Worm (Caenorhabditis elegans) whole organism, late embryonic: ENCODE data around the gene daf-18.

Experiments
- ama-1 ChIP-seq: fragments of 150-350 bp; optimal IDR thresholded peaks from 2 replicates; lab custom pipeline; 2014
- ceh-18 ChIP-seq: sonication (generic microtip); optimal IDR thresholded peaks from 2 replicates; lab custom pipeline; 2016; ENCODE audit warnings: missing genetic modification characterization, missing compliant biosample characterization
- ceh-45 ChIP-seq: fragments of 200-800 bp; sonication (Bioruptor generic); IDR thresholded peaks from 2 replicates; pipeline ENCODE4 v1.3.6; 2022; ENCODE audit warnings: missing genetic modification reagents, missing genetic modification characterization, missing compliant biosample characterization
- fkh-10 ChIP-seq: fragments of 150-350 bp; optimal IDR thresholded peaks from 2 replicates; lab custom pipeline; 2014; ENCODE audit warnings: missing biosample characterization, missing genetic modification reagents, missing genetic modification characterization
- fkh-6 ChIP-seq: sonication (generic microtip); optimal IDR thresholded peaks from 2 replicates; lab custom pipeline; 2016; ENCODE audit warnings: missing genetic modification characterization, missing compliant biosample characterization
- hlh-30 ChIP-seq: sonication (generic microtip); optimal IDR thresholded peaks from 2 replicates; lab custom pipeline; 2017; ENCODE audit warnings: antibody characterized with exemption, missing genetic modification characterization, missing compliant biosample characterization; ENCODE audit not compliant: insufficient read depth
- nfya-1 ChIP-seq: sonication (generic microtip); optimal IDR thresholded peaks from 2 replicates; lab custom pipeline; 2017; ENCODE audit warnings: missing genetic modification characterization, mild to moderate bottlenecking, missing compliant biosample characterization, antibody characterized with exemption, moderate library complexity
- pax-1 ChIP-seq: fragments of 150-350 bp; optimal IDR thresholded peaks from 2 replicates; lab custom pipeline; 2014; ENCODE audit warnings: missing biosample characterization, missing genetic modification characterization
- pha-4 ChIP-seq: fragments of 150-350 bp; optimal IDR thresholded peaks from 2 replicates; lab custom pipeline; 2018; ENCODE audit warnings: missing biosample characterization, missing genetic modification reagents, missing genetic modification characterization
- pqm-1 ChIP-seq: sonication (generic microtip); optimal IDR thresholded peaks from 2 replicates; lab custom pipeline; 2016; ENCODE audit warnings: missing genetic modification characterization, missing compliant biosample characterization
- rnt-1 ChIP-seq: sonication (generic microtip); optimal IDR thresholded peaks from 2 replicates; lab custom pipeline; 2016; ENCODE audit warnings: missing genetic modification characterization, missing compliant biosample characterization
- ttx-3 ChIP-seq: sonication (generic microtip); optimal IDR thresholded peaks from 2 replicates; lab custom pipeline; 2016; ENCODE audit warnings: missing genetic modification reagents, missing genetic modification characterization, missing compliant biosample characterization
- unc-3 ChIP-seq, 2 experiments: fragments of 200-800 bp in 1 of 2; sonication (Bioruptor generic) in 1 of 2; sonication (generic microtip) in 1 of 2; conservative IDR thresholded peaks in 1 of 2; optimal IDR thresholded peaks in 1 of 2; 2 replicates each; pipeline versions ENCODE4 v1.3.6 to Lab custom; 2016 to 2022; ENCODE audit warnings: missing compliant biosample characterization in 2 of 2, missing genetic modification characterization in 2 of 2, missing genetic modification reagents in 1 of 2

DNA sequence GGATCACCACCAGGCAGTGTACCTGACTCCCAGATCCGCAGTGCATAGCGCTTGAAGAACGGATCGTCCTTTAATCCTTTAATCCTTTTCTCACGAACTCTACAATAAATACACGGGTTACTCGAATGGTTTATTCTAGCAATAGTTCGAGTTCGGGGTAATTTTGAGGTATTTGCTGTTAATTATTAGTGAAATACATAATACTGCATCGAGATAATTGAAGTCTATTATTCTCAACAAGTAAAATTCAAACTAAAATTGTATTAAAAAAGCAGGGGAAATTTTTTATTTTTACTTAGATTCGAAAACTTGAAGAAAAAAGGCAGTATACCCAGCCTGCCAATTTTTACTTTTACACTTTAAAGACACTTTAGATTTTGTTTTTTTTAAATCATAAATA is 15.0 kb downstream of the daf-18 start, which contains the start of gene kgb-1:
- TF ChIP-seq nfya-1 (tag; lab: Kevin White, UChicago): no peak
- no peak for TF ChIP-seq ceh-45 (GFP tag; lab: Robert Waterston, UW)
- no peak for TF ChIP-seq ama-1
- TF ChIP-seq ceh-18 (tag; lab: Kevin White, UChicago): no peak
- no peak for TF ChIP-seq fkh-6 (tag; lab: Kevin White, UChicago)
- no peak for TF ChIP-seq rnt-1 (tag; lab: Kevin White, UChicago)
- no peak for TF ChIP-seq ttx-3 (tag; lab: Kevin White, UChicago)
- TF ChIP-seq unc-3 (GFP tag; conservative IDR thresholded peaks at IDR 0.05; lab: Robert Waterston, UW): no peak
- TF ChIP-seq unc-3 (tag; optimal IDR thresholded peaks at IDR 0.05; lab: Kevin White, UChicago): no peak
- TF ChIP-seq pqm-1 (tag; lab: Kevin White, UChicago): no peak
- TF ChIP-seq hlh-30: no peak
- no peak for TF ChIP-seq fkh-10 (GFP tag; lab: Kevin White, UChicago)
- no peak for TF ChIP-seq pha-4 (tag; lab: Kevin White, UChicago)
- TF ChIP-seq pax-1 (tag; lab: Kevin White, UChicago): no peak
